Worm (Caenorhabditis elegans) whole organism, late embryonic: ENCODE measurements around the gene Y38F1A.2.
A peak's percentile ranks its signal among the peaks of the same experiment; 100 is the strongest.

ENCODE experiments used
- C08G9.2 ChIP-seq: sonication (generic microtip); optimal IDR thresholded peaks from 2 replicates; lab custom pipeline; 2016; ENCODE audit warnings: mild to moderate bottlenecking, missing genetic modification characterization, moderate library complexity, missing compliant biosample characterization
- C38D4.7 ChIP-seq: fragments of 200-800 bp; sonication (Bioruptor generic); optimal IDR thresholded peaks from 2 replicates; lab custom pipeline; 2018; ENCODE audit warnings: mild to moderate bottlenecking, missing genetic modification characterization, moderate library complexity, missing compliant biosample characterization
- K02D7.2 ChIP-seq: sonication (generic microtip); optimal IDR thresholded peaks from 2 replicates; lab custom pipeline; 2017; ENCODE audit warnings: mild to moderate bottlenecking, missing genetic modification characterization, missing compliant biosample characterization
- T23F11.4 ChIP-seq: fragments of 200-800 bp; sonication (Bioruptor generic); optimal IDR thresholded peaks from 2 replicates; lab custom pipeline; 2018; ENCODE audit warnings: mild to moderate bottlenecking, missing genetic modification characterization, missing compliant biosample characterization
- ahr-1 ChIP-seq: sonication (generic microtip); optimal IDR thresholded peaks from 2 replicates; lab custom pipeline; 2016; ENCODE audit warnings: missing genetic modification characterization, missing compliant biosample characterization
- ceh-14 ChIP-seq: sonication (generic microtip); optimal IDR thresholded peaks from 2 replicates; lab custom pipeline; 2016; ENCODE audit warnings: missing genotype, missing genetic modification characterization, missing compliant biosample characterization
- ceh-24 ChIP-seq: sonication (generic microtip); optimal IDR thresholded peaks from 2 replicates; lab custom pipeline; 2016; ENCODE audit warnings: mild to moderate bottlenecking, missing genetic modification characterization, missing compliant biosample characterization
- ceh-31 ChIP-seq: sonication (generic microtip); optimal IDR thresholded peaks from 2 replicates; lab custom pipeline; 2016; ENCODE audit warnings: missing genetic modification characterization, missing compliant biosample characterization
- ceh-34 ChIP-seq: sonication (generic microtip); optimal IDR thresholded peaks from 2 replicates; lab custom pipeline; 2016; ENCODE audit warnings: mild to moderate bottlenecking, missing genetic modification characterization, missing compliant biosample characterization
- ceh-45 ChIP-seq: fragments of 200-800 bp; sonication (Bioruptor generic); IDR thresholded peaks from 2 replicates; pipeline ENCODE4 v1.3.6; 2022; ENCODE audit warnings: missing genetic modification reagents, missing genetic modification characterization, missing compliant biosample characterization
- ceh-48 ChIP-seq: sonication (generic microtip); optimal IDR thresholded peaks from 2 replicates; lab custom pipeline; 2016; ENCODE audit warnings: missing genetic modification characterization, inconsistent platforms, missing compliant biosample characterization
- che-1 ChIP-seq: sonication (generic microtip); optimal IDR thresholded peaks from 2 replicates; lab custom pipeline; 2016; ENCODE audit warnings: mild to moderate bottlenecking, missing genetic modification characterization, missing compliant biosample characterization
- dve-1 ChIP-seq: sonication (generic microtip); optimal IDR thresholded peaks from 2 replicates; lab custom pipeline; 2017; ENCODE audit warnings: antibody characterized with exemption, mild to moderate bottlenecking, missing genetic modification characterization, missing compliant biosample characterization
- elt-2 ChIP-seq: sonication (generic microtip); optimal IDR thresholded peaks from 2 replicates; lab custom pipeline; 2016; ENCODE audit warnings: missing genetic modification reagents, missing genetic modification characterization, missing compliant biosample characterization
- elt-4 ChIP-seq: sonication (generic microtip); optimal IDR thresholded peaks from 2 replicates; lab custom pipeline; 2016; ENCODE audit warnings: missing genetic modification characterization, missing compliant biosample characterization
- ets-4 ChIP-seq: sonication (generic microtip); optimal IDR thresholded peaks from 2 replicates; lab custom pipeline; 2016; ENCODE audit warnings: missing genetic modification characterization, missing compliant biosample characterization
- eyg-1 ChIP-seq: sonication (generic microtip); optimal IDR thresholded peaks from 2 replicates; lab custom pipeline; 2016; ENCODE audit warnings: missing genotype, missing genetic modification characterization, missing compliant biosample characterization
- fax-1 ChIP-seq: sonication (generic microtip); optimal IDR thresholded peaks from 2 replicates; lab custom pipeline; 2016; ENCODE audit warnings: missing genotype, missing genetic modification characterization, missing compliant biosample characterization
- fkh-6 ChIP-seq: sonication (generic microtip); optimal IDR thresholded peaks from 2 replicates; lab custom pipeline; 2016; ENCODE audit warnings: missing genetic modification characterization, missing compliant biosample characterization
- hlh-13 ChIP-seq: fragments of 200-800 bp; sonication (Bioruptor generic); optimal IDR thresholded peaks from 2 replicates; lab custom pipeline; 2018; ENCODE audit warnings: mild to moderate bottlenecking, missing genetic modification characterization, missing compliant biosample characterization
- hlh-15 ChIP-seq: sonication (generic microtip); optimal IDR thresholded peaks from 2 replicates; lab custom pipeline; 2016; ENCODE audit warnings: missing genetic modification characterization, missing compliant biosample characterization
- hlh-30 ChIP-seq: sonication (generic microtip); optimal IDR thresholded peaks from 2 replicates; lab custom pipeline; 2017; ENCODE audit warnings: antibody characterized with exemption, missing genetic modification characterization, missing compliant biosample characterization; ENCODE audit not compliant: insufficient read depth
- hlh-6 ChIP-seq: sonication (generic microtip); optimal IDR thresholded peaks from 2 replicates; lab custom pipeline; 2016; ENCODE audit warnings: missing genotype, missing genetic modification characterization, missing compliant biosample characterization
- hlh-8 ChIP-seq: sonication (generic microtip); optimal IDR thresholded peaks from 2 replicates; lab custom pipeline; 2016; ENCODE audit warnings: missing genotype, missing genetic modification characterization, missing compliant biosample characterization
- lim-6 ChIP-seq: sonication (generic microtip); optimal IDR thresholded peaks from 2 replicates; lab custom pipeline; 2016; ENCODE audit warnings: missing genetic modification characterization, missing compliant biosample characterization
- lin-11 ChIP-seq: fragments of 200-800 bp; sonication (Bioruptor generic); optimal IDR thresholded peaks from 2 replicates; lab custom pipeline; 2018; ENCODE audit warnings: mild to moderate bottlenecking, missing genetic modification characterization, missing compliant biosample characterization
- nfya-1 ChIP-seq: sonication (generic microtip); optimal IDR thresholded peaks from 2 replicates; lab custom pipeline; 2017; ENCODE audit warnings: missing genetic modification characterization, mild to moderate bottlenecking, missing compliant biosample characterization, antibody characterized with exemption, moderate library complexity
- nhr-11 ChIP-seq: fragments of 150-350 bp; optimal IDR thresholded peaks from 2 replicates; lab custom pipeline; 2014; ENCODE audit warnings: missing biosample characterization, missing genetic modification characterization
- nhr-232 ChIP-seq: sonication (generic microtip); optimal IDR thresholded peaks from 2 replicates; lab custom pipeline; 2016; ENCODE audit warnings: missing genetic modification characterization, missing compliant biosample characterization
- npax-4 ChIP-seq: sonication (generic microtip); optimal IDR thresholded peaks from 2 replicates; lab custom pipeline; 2016; ENCODE audit warnings: missing genetic modification characterization, missing compliant biosample characterization
- pat-9 ChIP-seq: fragments of 200-800 bp; sonication (Bioruptor generic); optimal IDR thresholded peaks from 2 replicates; lab custom pipeline; 2018; ENCODE audit warnings: mild to moderate bottlenecking, missing genetic modification characterization, moderate library complexity, missing compliant biosample characterization
- pax-1 ChIP-seq: fragments of 150-350 bp; optimal IDR thresholded peaks from 2 replicates; lab custom pipeline; 2014; ENCODE audit warnings: missing biosample characterization, missing genetic modification characterization
- pha-4 ChIP-seq: fragments of 150-350 bp; optimal IDR thresholded peaks from 2 replicates; lab custom pipeline; 2018; ENCODE audit warnings: missing biosample characterization, missing genetic modification reagents, missing genetic modification characterization
- pros-1 ChIP-seq: fragments of 150-350 bp; optimal IDR thresholded peaks from 2 replicates; lab custom pipeline; 2014; ENCODE audit warnings: missing biosample characterization, missing genetic modification reagents, missing genetic modification characterization
- rnt-1 ChIP-seq: sonication (generic microtip); optimal IDR thresholded peaks from 2 replicates; lab custom pipeline; 2016; ENCODE audit warnings: missing genetic modification characterization, missing compliant biosample characterization
- sox-4 ChIP-seq: sonication (generic microtip); optimal IDR thresholded peaks from 2 replicates; lab custom pipeline; 2017; ENCODE audit warnings: mild to moderate bottlenecking, missing genetic modification characterization, inconsistent platforms, missing compliant biosample characterization
- tbx-2 ChIP-seq: sonication (generic microtip); optimal IDR thresholded peaks from 2 replicates; lab custom pipeline; 2016; ENCODE audit warnings: missing genetic modification characterization, missing compliant biosample characterization
- tbx-7 ChIP-seq: sonication (generic microtip); optimal IDR thresholded peaks from 2 replicates; lab custom pipeline; 2016; ENCODE audit warnings: missing genotype, missing genetic modification characterization, missing compliant biosample characterization
- ttx-3 ChIP-seq: sonication (generic microtip); optimal IDR thresholded peaks from 2 replicates; lab custom pipeline; 2016; ENCODE audit warnings: missing genetic modification reagents, missing genetic modification characterization, missing compliant biosample characterization
- unc-3 ChIP-seq, 2 experiments: fragments of 200-800 bp in 1 of 2; sonication (Bioruptor generic) in 1 of 2; sonication (generic microtip) in 1 of 2; conservative IDR thresholded peaks in 1 of 2; optimal IDR thresholded peaks in 1 of 2; 2 replicates each; pipeline versions ENCODE4 v1.3.6 to Lab custom; 2016 to 2022; ENCODE audit warnings: missing compliant biosample characterization in 2 of 2, missing genetic modification characterization in 2 of 2, missing genetic modification reagents in 1 of 2
- unc-42 ChIP-seq: sonication (generic microtip); optimal IDR thresholded peaks from 2 replicates; lab custom pipeline; 2016; ENCODE audit warnings: missing genotype, missing genetic modification characterization, missing compliant biosample characterization
- unc-55 ChIP-seq: sonication (generic microtip); optimal IDR thresholded peaks from 2 replicates; lab custom pipeline; 2017; ENCODE audit warnings: missing biosample characterization, missing genetic modification reagents, missing genetic modification characterization
- unc-86 ChIP-seq: sonication (generic microtip); optimal IDR thresholded peaks from 2 replicates; lab custom pipeline; 2016; ENCODE audit warnings: missing genetic modification characterization, missing compliant biosample characterization
- zip-5 ChIP-seq: sonication (generic microtip); optimal IDR thresholded peaks from 2 replicates; lab custom pipeline; 2016; ENCODE audit warnings: missing genetic modification characterization, missing compliant biosample characterization
- ztf-16 ChIP-seq: sonication (generic microtip); optimal IDR thresholded peaks from 2 replicates; lab custom pipeline; 2017; ENCODE audit warnings: missing genetic modification characterization, missing compliant biosample characterization

The Y38F1A.2 gene

DNA sequence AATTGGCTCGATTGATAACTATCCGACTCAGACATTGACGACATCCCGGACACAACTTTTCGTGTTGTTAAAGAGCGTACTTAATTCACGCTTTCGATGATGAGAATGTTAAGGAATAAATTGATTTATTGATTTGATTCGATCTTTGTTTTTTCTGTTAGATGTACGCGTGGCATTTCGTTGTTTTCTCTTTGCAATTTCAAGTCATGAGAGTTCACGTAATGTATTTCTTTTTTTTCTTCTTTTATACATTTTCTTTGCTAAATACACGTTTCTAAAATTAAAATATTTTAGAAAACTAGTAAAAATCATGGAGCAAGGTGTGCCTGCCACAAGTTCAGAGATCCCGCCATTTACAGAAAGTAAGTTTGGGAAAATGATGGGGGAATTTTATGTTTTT is at the start of gene Y38F1A.2, which contains the start of gene Y38F1A.1:
Gene Y38F1A.2, plus strand, starts transcription at position 289 of the 400 bp plus-strand sequence.
Gene Y38F1A.1, minus strand, starts transcription at position 101 of the 400 bp plus-strand sequence.
- TF ChIP-seq fkh-6 (tag; lab: Kevin White, UChicago), result no peak
- TF ChIP-seq pha-4 (tag; lab: Kevin White, UChicago), result no peak
- no peak for TF ChIP-seq tbx-2 (tag; lab: Kevin White, UChicago)
- TF ChIP-seq npax-4 (tag; lab: Kevin White, UChicago), result no peak
- no peak for TF ChIP-seq hlh-15 (tag; lab: Kevin White, UChicago)
- no peak for TF ChIP-seq C38D4.7 (GFP tag; lab: Kevin White, UChicago)
- TF ChIP-seq elt-2, result no peak
- no peak for TF ChIP-seq ceh-14 (tag; lab: Kevin White, UChicago)
- no peak for TF ChIP-seq T23F11.4
- TF ChIP-seq sox-4 (tag; lab: Kevin White, UChicago), result no peak
- no peak for TF ChIP-seq che-1 (tag; lab: Kevin White, UChicago)
- TF ChIP-seq lim-6, result no peak
- TF ChIP-seq ztf-16, result no peak
- TF ChIP-seq ceh-45 (GFP tag; lab: Robert Waterston, UW), result no peak
- no peak for TF ChIP-seq ets-4
- TF ChIP-seq, all 69 proteins: peak for 0

DNA sequence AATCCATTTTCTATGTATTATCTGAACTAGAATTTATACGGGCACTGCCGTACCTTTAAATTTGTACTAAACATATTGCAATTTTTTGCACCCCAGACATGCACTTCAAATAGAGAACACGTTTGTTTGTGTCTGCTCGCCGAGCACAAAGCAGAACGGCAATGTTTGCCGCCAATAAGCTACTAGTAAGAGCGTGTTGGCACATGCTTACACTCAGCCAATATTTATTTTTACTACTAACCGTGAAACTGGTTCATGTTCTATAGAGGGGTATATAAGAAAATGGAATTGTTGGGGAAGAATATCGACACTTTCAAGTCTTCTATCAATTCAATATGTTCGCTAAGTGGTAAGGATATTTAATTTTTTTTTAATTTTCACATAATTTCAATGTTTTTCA is 47.7 kb upstream of the Y38F1A.2 start, which contains the start of gene nspb-11:
Gene nspb-11, plus strand, starts transcription at position 301 of the 400 bp plus-strand sequence.
- no peak for TF ChIP-seq hlh-6
- no peak for TF ChIP-seq pha-4 (tag; lab: Kevin White, UChicago)
- no peak for TF ChIP-seq fax-1 (tag; lab: Kevin White, UChicago)
- TF ChIP-seq hlh-8 (tag; lab: Kevin White, UChicago), result no peak
- TF ChIP-seq ceh-34 (tag; lab: Kevin White, UChicago), result no peak
- no peak for TF ChIP-seq elt-4
- no peak for TF ChIP-seq dve-1 (tag; lab: Kevin White, UChicago)
- TF ChIP-seq unc-42 (tag; lab: Kevin White, UChicago), result no peak
- TF ChIP-seq zip-5 (tag; lab: Kevin White, UChicago), result no peak
- TF ChIP-seq nhr-232, result no peak
- no peak for TF ChIP-seq che-1 (tag; lab: Kevin White, UChicago)
- TF ChIP-seq hlh-15 (tag; lab: Kevin White, UChicago), result no peak

DNA sequence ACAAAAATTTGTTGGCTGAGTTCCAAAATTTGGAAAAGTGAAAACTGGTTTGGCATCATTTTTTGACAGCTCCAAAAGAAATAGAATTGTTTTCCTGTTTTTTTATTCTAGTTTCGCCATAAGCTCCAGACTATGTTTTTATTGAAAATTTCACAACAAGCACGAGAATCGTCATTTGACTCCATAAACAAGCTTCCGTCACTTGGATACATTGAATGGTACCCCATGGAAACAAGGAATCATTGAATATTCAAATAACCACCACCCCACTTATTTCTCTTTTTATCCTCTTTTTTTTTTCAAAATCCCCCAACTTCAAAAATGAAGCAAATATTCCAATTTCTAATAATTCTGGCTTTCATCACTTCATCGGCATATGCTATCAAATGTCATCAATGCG is 46.0 kb upstream of the Y38F1A.2 start, which contains the start of gene ddn-2:
Gene ddn-2, plus strand, starts transcription at position 301 of the 400 bp plus-strand sequence.
- TF ChIP-seq ttx-3 (tag; lab: Kevin White, UChicago), result no peak
- no peak for TF ChIP-seq ceh-48
- TF ChIP-seq nfya-1 (tag; lab: Kevin White, UChicago), result no peak
- no peak for TF ChIP-seq pat-9
- no peak for TF ChIP-seq hlh-30 (tag; lab: Kevin White, UChicago)
- TF ChIP-seq lin-11, result no peak
- no peak for TF ChIP-seq C38D4.7 (GFP tag; lab: Kevin White, UChicago)
- no peak for TF ChIP-seq K02D7.2 (tag; lab: Kevin White, UChicago)
- TF ChIP-seq sox-4 (tag; lab: Kevin White, UChicago), result no peak
- no peak for TF ChIP-seq pros-1
- TF ChIP-seq nhr-11 (tag; lab: Kevin White, UChicago), result no peak

DNA sequence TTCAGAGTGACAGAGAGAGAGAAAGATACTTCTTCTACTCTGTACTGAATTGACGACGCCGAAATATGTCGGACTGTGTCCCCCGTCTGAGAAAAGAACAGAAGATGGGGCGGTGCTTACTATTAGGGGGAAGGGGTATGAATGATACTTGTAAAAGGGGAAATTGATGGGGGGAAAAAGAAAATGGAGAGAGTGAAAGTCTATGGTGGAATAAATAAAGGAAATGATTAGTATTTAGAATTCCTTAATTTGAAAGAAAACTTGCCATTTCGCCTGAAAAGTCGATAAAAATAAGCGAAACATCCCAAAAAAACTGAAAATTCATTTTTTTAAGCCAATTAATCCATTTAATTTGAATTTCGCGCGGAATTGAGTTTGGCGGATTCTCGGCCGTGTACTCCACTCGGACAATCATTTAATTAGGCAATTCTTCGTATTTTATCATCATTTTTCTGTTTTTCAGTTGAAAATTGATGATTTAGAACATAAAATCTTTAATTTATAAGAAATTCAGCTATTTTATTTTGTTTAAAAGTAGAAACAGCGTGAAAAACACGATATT is 40.2 kb upstream of the Y38F1A.2 start, which contains the start of gene F35C5.12:
Gene F35C5.12, minus strand, starts transcription at position 51 of the 562 bp plus-strand sequence.
- no peak for TF ChIP-seq zip-5 (tag; lab: Kevin White, UChicago)
- peak; percentile 2 for TF ChIP-seq tbx-7 (tag; lab: Kevin White, UChicago)
- TF ChIP-seq hlh-30 (tag; lab: Kevin White, UChicago), result no peak
- no peak for TF ChIP-seq hlh-13 (GFP tag; lab: Kevin White, UChicago)
- no peak for TF ChIP-seq lin-11
- TF ChIP-seq hlh-8 (tag; lab: Kevin White, UChicago), result no peak
- no peak for TF ChIP-seq elt-2
- no peak for TF ChIP-seq pax-1 (tag; lab: Kevin White, UChicago)
- no peak for TF ChIP-seq ahr-1 (tag; lab: Kevin White, UChicago)
- TF ChIP-seq lim-6, result no peak
- TF ChIP-seq unc-55 (GFP tag; lab: Kevin White, UChicago), result no peak
- TF ChIP-seq eyg-1 (tag; lab: Kevin White, UChicago), result no peak
- TF ChIP-seq rnt-1, result no peak
- TF ChIP-seq unc-3 (GFP tag; conservative IDR thresholded peaks at IDR 0.05; lab: Robert Waterston, UW), result no peak
- no peak for TF ChIP-seq unc-3 (tag; optimal IDR thresholded peaks at IDR 0.05; lab: Kevin White, UChicago)
- TF ChIP-seq ceh-31 (tag; lab: Kevin White, UChicago), result peak; percentile 34
- TF ChIP-seq ceh-24, result no peak
- TF ChIP-seq C08G9.2 (tag; lab: Kevin White, UChicago), result peak; percentile 44
- TF ChIP-seq unc-86, result no peak
